Worm (Caenorhabditis elegans) whole organism, L4 larva: ENCODE measurements around the gene mltn-9.

Experiments used
- F26F4.8 ChIP-seq: fragments of 200-800 bp; sonication (Bioruptor generic); conservative IDR thresholded peaks from 2 replicates; pipeline ENCODE4 v1.3.6; 2022; ENCODE audit warnings: missing genetic modification characterization, missing compliant biosample characterization
- F37D6.2 ChIP-seq: sonication (generic microtip); optimal IDR thresholded peaks from 2 replicates; lab custom pipeline; 2016; ENCODE audit warnings: mild to moderate bottlenecking, missing genetic modification characterization, missing compliant biosample characterization
- Y5F2A.4 ChIP-seq: fragments of 200-800 bp; sonication (Bioruptor generic); optimal IDR thresholded peaks from 2 replicates; lab custom pipeline; 2018; ENCODE audit warnings: mild to moderate bottlenecking, missing genetic modification characterization, missing compliant biosample characterization
- Y75B8A.6 ChIP-seq: fragments of 200-800 bp; sonication (Bioruptor generic); IDR thresholded peaks from 2 replicates; pipeline ENCODE4 v1.3.6; 2022; ENCODE audit warnings: missing genetic modification reagents, missing genetic modification characterization, missing compliant biosample characterization
- ZK546.5 ChIP-seq, 2 experiments: sonication (generic microtip); optimal IDR thresholded peaks; 2 replicates each; lab custom pipeline; 2017; ENCODE audit warnings: missing biosample characterization in 2 of 2, missing genetic modification characterization in 2 of 2
- aha-1 ChIP-seq: fragments of 150-350 bp; peaks from one replicate; lab custom pipeline; 2014; ENCODE audit warnings: missing biosample characterization, missing genetic modification characterization
- aly-2 ChIP-seq: sonication (generic microtip); optimal IDR thresholded peaks from 2 replicates; lab custom pipeline; 2018; ENCODE audit warnings: missing biosample characterization, missing genetic modification characterization
- ama-1 ChIP-seq: fragments of 150-350 bp; optimal IDR thresholded peaks from 2 replicates; lab custom pipeline; 2014; ENCODE audit warnings: inconsistent platforms, mixed read lengths
- ceh-20 ChIP-seq: fragments of 200-800 bp; sonication (Bioruptor generic); IDR thresholded peaks from 2 replicates; pipeline ENCODE4 v1.3.6; 2022; ENCODE audit warnings: missing genetic modification reagents, missing genetic modification characterization, missing compliant biosample characterization
- ceh-32 ChIP-seq: sonication (generic microtip); optimal IDR thresholded peaks from 2 replicates; lab custom pipeline; 2016; ENCODE audit warnings: mild to moderate bottlenecking, missing genetic modification characterization, missing compliant biosample characterization; ENCODE audit not compliant: poor library complexity
- ceh-44 ChIP-seq: fragments of 200-800 bp; sonication (Bioruptor generic); IDR thresholded peaks from 2 replicates; pipeline ENCODE4 v1.3.6; 2022; ENCODE audit warnings: missing genetic modification reagents, missing genetic modification characterization, missing compliant biosample characterization
- ces-1 ChIP-seq: fragments of 150-350 bp; sonication (generic microtip); optimal IDR thresholded peaks from 4 replicates; lab custom pipeline; 2014; ENCODE audit warnings: missing biosample characterization, missing genetic modification reagents, missing genetic modification characterization
- cey-2 ChIP-seq: sonication (generic microtip); optimal IDR thresholded peaks from 3 replicates; lab custom pipeline; 2017; ENCODE audit warnings: missing genetic modification characterization, mild to moderate bottlenecking, missing compliant biosample characterization, antibody characterized with exemption, borderline replicate concordance; ENCODE audit not compliant: insufficient read depth
- ctbp-1 ChIP-seq: fragments of 200-800 bp; sonication (Bioruptor generic); IDR thresholded peaks from 2 replicates; pipeline ENCODE4 v1.3.6; 2022; ENCODE audit warnings: missing genetic modification reagents, missing genetic modification characterization, missing compliant biosample characterization
- daf-12 ChIP-seq: fragments of 150-350 bp; optimal IDR thresholded peaks from 2 replicates; lab custom pipeline; 2014; ENCODE audit warnings: missing biosample characterization, missing genetic modification reagents, missing genetic modification characterization
- daf-16 ChIP-seq, 3 experiments: sonication (generic microtip); optimal IDR thresholded peaks; 2 replicates each; lab custom pipeline; 2016 to 2017; ENCODE audit warnings: missing genetic modification characterization in 3 of 3, missing genetic modification reagents in 3 of 3, mild to moderate bottlenecking in 2 of 3, missing compliant biosample characterization in 2 of 3, missing biosample characterization in 1 of 3, moderate library complexity in 1 of 3
- dmd-8 ChIP-seq: fragments of 200-800 bp; sonication (Bioruptor generic); IDR thresholded peaks from 2 replicates; pipeline ENCODE4 v1.3.6; 2022; ENCODE audit warnings: missing genetic modification characterization, missing compliant biosample characterization
- fkh-10 ChIP-seq: fragments of 150-350 bp; optimal IDR thresholded peaks from 2 replicates; lab custom pipeline; 2014; ENCODE audit warnings: missing biosample characterization, missing genetic modification reagents, missing genetic modification characterization
- hlh-11 ChIP-seq: fragments of 200-800 bp; sonication (Bioruptor generic); optimal IDR thresholded peaks from 2 replicates; lab custom pipeline; 2018; ENCODE audit warnings: mild to moderate bottlenecking, missing genetic modification characterization, missing compliant biosample characterization
- hlh-30 ChIP-seq: sonication (generic microtip); optimal IDR thresholded peaks from 2 replicates; lab custom pipeline; 2017; ENCODE audit warnings: antibody characterized with exemption, mild to moderate bottlenecking, missing genetic modification characterization, missing compliant biosample characterization; ENCODE audit not compliant: insufficient read depth
- lin-15B ChIP-seq: fragments of 150-350 bp; sonication (generic microtip); optimal IDR thresholded peaks from 3 replicates; lab custom pipeline; 2014; ENCODE audit warnings: missing biosample characterization, missing genetic modification characterization
- lin-29 ChIP-seq: fragments of 200-800 bp; sonication (Bioruptor generic); IDR thresholded peaks from 2 replicates; pipeline ENCODE4 v1.3.6; 2022; ENCODE audit warnings: missing genetic modification reagents, missing genetic modification characterization, missing compliant biosample characterization
- lsy-2 ChIP-seq, 2 experiments: fragments of 150-350 bp in 1 of 2; sonication (generic microtip) in 1 of 2; optimal IDR thresholded peaks; 2 replicates each; lab custom pipeline; 2014 to 2017; ENCODE audit warnings: missing biosample characterization in 2 of 2, missing genetic modification characterization in 2 of 2
- madf-9 ChIP-seq: fragments of 200-800 bp; sonication (Bioruptor generic); conservative IDR thresholded peaks from 2 replicates; pipeline ENCODE4 v1.3.6; 2022; ENCODE audit warnings: missing genetic modification reagents, missing genetic modification characterization, missing compliant biosample characterization
- mdt-29 ChIP-seq: fragments of 200-800 bp; sonication (Bioruptor generic); IDR thresholded peaks from 2 replicates; pipeline ENCODE4 v1.3.6; 2022; ENCODE audit warnings: missing genetic modification reagents, missing genetic modification characterization, missing compliant biosample characterization
- mes-2 ChIP-seq: sonication (generic microtip); optimal IDR thresholded peaks from 2 replicates; lab custom pipeline; 2016; ENCODE audit warnings: missing genotype, mild to moderate bottlenecking, missing genetic modification characterization, missing compliant biosample characterization; ENCODE audit not compliant: poor library complexity, severe bottlenecking
- mxl-2 ChIP-seq: fragments of 200-800 bp; sonication (Bioruptor generic); conservative IDR thresholded peaks from 2 replicates; pipeline ENCODE4 v1.3.6; 2022; ENCODE audit warnings: missing genetic modification reagents, missing genetic modification characterization, missing compliant biosample characterization
- mxl-3 ChIP-seq: fragments of 200-800 bp; sonication (Bioruptor generic); optimal IDR thresholded peaks from 2 replicates; lab custom pipeline; 2018; ENCODE audit warnings: mild to moderate bottlenecking, missing genetic modification characterization, missing compliant biosample characterization
- nhr-10 ChIP-seq: fragments of 150-350 bp; optimal IDR thresholded peaks from 2 replicates; lab custom pipeline; 2014; ENCODE audit warnings: missing biosample characterization, missing genetic modification characterization
- nhr-102 ChIP-seq: sonication (generic microtip); optimal IDR thresholded peaks from 2 replicates; lab custom pipeline; 2016; ENCODE audit warnings: mild to moderate bottlenecking, missing genetic modification characterization, moderate library complexity, missing compliant biosample characterization
- nhr-28 ChIP-seq: fragments of 150-350 bp; optimal IDR thresholded peaks from 2 replicates; lab custom pipeline; 2014; ENCODE audit warnings: missing biosample characterization, missing genetic modification characterization
- nhr-42 ChIP-seq: fragments of 200-800 bp; sonication (Bioruptor generic); IDR thresholded peaks from 2 replicates; pipeline ENCODE4 v1.3.6; 2022; ENCODE audit warnings: missing genetic modification characterization, missing compliant biosample characterization
- nhr-77 ChIP-seq: fragments of 150-350 bp; optimal IDR thresholded peaks from 2 replicates; lab custom pipeline; 2014; ENCODE audit warnings: missing biosample characterization, missing genetic modification characterization
- php-3 ChIP-seq: fragments of 200-800 bp; sonication (Bioruptor generic); IDR thresholded peaks from 2 replicates; pipeline ENCODE4 v1.3.6; 2022; ENCODE audit warnings: missing genetic modification reagents, missing genetic modification characterization, missing compliant biosample characterization
- pqm-1 ChIP-seq: sonication (generic microtip); optimal IDR thresholded peaks from 2 replicates; lab custom pipeline; 2017; ENCODE audit warnings: missing biosample characterization, missing genetic modification characterization
- saeg-2 ChIP-seq: fragments of 200-800 bp; sonication (Bioruptor generic); IDR thresholded peaks from 2 replicates; pipeline ENCODE4 v1.3.6; 2022; ENCODE audit warnings: missing genetic modification reagents, missing genetic modification characterization, missing compliant biosample characterization
- set-16 ChIP-seq: fragments of 200-800 bp; sonication (Bioruptor generic); IDR thresholded peaks from 2 replicates; pipeline ENCODE4 v1.3.6; 2022; ENCODE audit warnings: missing genetic modification reagents, missing genetic modification characterization, missing compliant biosample characterization
- skn-1 ChIP-seq: fragments of 150-350 bp; optimal IDR thresholded peaks from 2 replicates; lab custom pipeline; 2014; ENCODE audit warnings: missing biosample characterization, missing genetic modification characterization
- snpc-1.2 ChIP-seq: fragments of 200-800 bp; sonication (Bioruptor generic); IDR thresholded peaks from 2 replicates; pipeline ENCODE4 v1.3.6; 2022; ENCODE audit warnings: missing genetic modification reagents, missing genetic modification characterization, missing compliant biosample characterization
- snpc-4 ChIP-seq: fragments of 150-350 bp; optimal IDR thresholded peaks from 2 replicates; lab custom pipeline; 2014; ENCODE audit warnings: missing biosample characterization, missing genetic modification characterization
- spr-1 ChIP-seq: sonication (generic microtip); optimal IDR thresholded peaks from 2 replicates; lab custom pipeline; 2016; ENCODE audit warnings: mild to moderate bottlenecking, missing genetic modification characterization, missing compliant biosample characterization
- spr-3 ChIP-seq: fragments of 200-800 bp; sonication (Bioruptor generic); optimal IDR thresholded peaks from 2 replicates; lab custom pipeline; 2018; ENCODE audit warnings: mild to moderate bottlenecking, missing genetic modification characterization, missing compliant biosample characterization
- unc-39 ChIP-seq: sonication (generic microtip); optimal IDR thresholded peaks from 2 replicates; lab custom pipeline; 2017; ENCODE audit warnings: missing biosample characterization, missing genetic modification characterization
- vab-7 ChIP-seq: fragments of 200-800 bp; sonication (Bioruptor generic); IDR thresholded peaks from 2 replicates; pipeline ENCODE4 v1.3.6; 2022; ENCODE audit warnings: missing genetic modification reagents, missing genetic modification characterization, missing compliant biosample characterization
- zag-1 ChIP-seq: fragments of 150-350 bp; optimal IDR thresholded peaks from 2 replicates; lab custom pipeline; 2014; ENCODE audit warnings: missing biosample characterization, missing genetic modification characterization
- zfp-3 ChIP-seq: fragments of 200-800 bp; sonication (Bioruptor generic); conservative IDR thresholded peaks from 2 replicates; pipeline ENCODE4 v1.3.6; 2022; ENCODE audit warnings: missing genetic modification reagents, missing genetic modification characterization, missing compliant biosample characterization
- zip-11 ChIP-seq: fragments of 200-800 bp; sonication (Bioruptor generic); IDR thresholded peaks from 2 replicates; pipeline ENCODE4 v1.3.6; 2022; ENCODE audit warnings: missing genetic modification characterization, missing compliant biosample characterization
- zip-2 ChIP-seq: fragments of 150-350 bp; optimal IDR thresholded peaks from 2 replicates; lab custom pipeline; 2014; ENCODE audit warnings: missing biosample characterization, missing genetic modification characterization
- ztf-11 ChIP-seq: fragments of 150-350 bp; optimal IDR thresholded peaks from 2 replicates; lab custom pipeline; 2014; ENCODE audit warnings: missing biosample characterization, missing genetic modification characterization

The mltn-9 gene

DNA sequence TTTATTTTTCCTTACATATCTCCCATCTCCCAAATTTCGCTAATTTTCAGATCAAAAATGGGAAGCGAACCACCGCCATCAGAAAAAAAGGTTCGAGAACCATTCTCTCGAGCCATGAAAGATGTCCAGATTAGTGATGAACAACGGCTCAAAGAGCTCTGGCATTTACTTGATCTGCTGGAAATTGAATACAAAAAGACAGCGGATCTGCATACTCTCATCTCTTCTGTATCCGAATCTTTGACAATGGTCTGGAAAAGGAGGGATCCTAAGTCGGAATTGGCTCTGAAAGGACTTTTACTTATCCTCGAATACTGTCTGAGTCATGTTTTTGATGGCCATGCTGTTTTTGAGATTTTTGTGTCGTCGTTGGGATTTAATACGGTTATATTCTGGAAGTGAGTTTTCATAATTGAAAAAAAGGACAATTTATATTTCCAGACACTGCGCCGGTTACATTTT lies 15.0 kb upstream of the mltn-9 start, which contains the start of gene tps-2 (continued):
- no peak for TF ChIP-seq zip-11 (GFP tag; lab: Robert Waterston, UW)
- peak; percentile 29; the same call in 1 of the 2 replicates for TF ChIP-seq ctbp-1
- TF ChIP-seq cey-2 (tag; lab: Kevin White, UChicago), result no peak
- peak; percentile 96 for TF ChIP-seq aha-1 (tag; lab: Kevin White, UChicago)
- TF ChIP-seq nhr-102 (tag; lab: Kevin White, UChicago), result no peak
- no peak for TF ChIP-seq F26F4.8 (GFP tag; lab: Robert Waterston, UW)
- no peak for TF ChIP-seq nhr-77 (tag; lab: Kevin White, UChicago)
- TF ChIP-seq aly-2 (tag; lab: Kevin White, UChicago), result no peak
- TF ChIP-seq mes-2, result no peak
- no peak for TF ChIP-seq spr-1
- no peak for TF ChIP-seq snpc-4
- no peak for TF ChIP-seq nhr-28 (tag; lab: Kevin White, UChicago)
- TF ChIP-seq lin-29, result no peak
- no peak for TF ChIP-seq spr-3 (GFP tag; lab: Kevin White, UChicago)
- peak; percentile 5; the same call in 1 of the 2 replicates for TF ChIP-seq Y75B8A.6 (GFP tag; lab: Robert Waterston, UW)
- TF ChIP-seq vab-7, result no peak
- no peak for TF ChIP-seq zag-1 (tag; lab: Kevin White, UChicago)
- TF ChIP-seq hlh-11, result no peak
- no peak for TF ChIP-seq ceh-32
- TF ChIP-seq pqm-1 (tag; lab: Kevin White, UChicago), result no peak
- no peak for TF ChIP-seq ceh-44 (GFP tag; lab: Robert Waterston, UW)

DNA sequence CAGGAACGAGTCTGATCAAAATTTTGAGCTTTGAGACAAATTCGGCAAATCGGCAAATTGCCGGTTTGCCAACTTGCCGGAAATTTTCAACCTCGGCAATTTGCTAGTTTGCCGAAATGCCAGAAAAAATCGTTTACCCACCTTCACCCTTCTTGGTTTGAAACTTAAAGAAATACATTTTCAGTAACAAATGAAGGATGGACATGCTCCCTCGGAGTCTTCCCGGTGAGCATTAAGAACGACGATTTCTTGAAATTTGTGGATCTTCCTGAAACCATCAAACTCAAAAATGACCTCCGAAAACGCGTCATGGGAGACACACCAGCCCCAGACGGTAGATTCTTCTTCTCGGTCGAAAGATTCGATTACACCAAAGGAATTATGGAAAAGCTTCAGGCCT lies 13.1 kb upstream of the mltn-9 start:
- TF ChIP-seq skn-1 (tag; lab: Kevin White, UChicago), result no peak
- TF ChIP-seq ama-1 (lab: Kevin White, UChicago), result peak; percentile 34
- 0 out of 2 replicates have a peak, but pooled peaks have one; percentile 27 for TF ChIP-seq php-3 (GFP tag; lab: Robert Waterston, UW)
- TF ChIP-seq aha-1 (tag; lab: Kevin White, UChicago), result peak; percentile 96

DNA sequence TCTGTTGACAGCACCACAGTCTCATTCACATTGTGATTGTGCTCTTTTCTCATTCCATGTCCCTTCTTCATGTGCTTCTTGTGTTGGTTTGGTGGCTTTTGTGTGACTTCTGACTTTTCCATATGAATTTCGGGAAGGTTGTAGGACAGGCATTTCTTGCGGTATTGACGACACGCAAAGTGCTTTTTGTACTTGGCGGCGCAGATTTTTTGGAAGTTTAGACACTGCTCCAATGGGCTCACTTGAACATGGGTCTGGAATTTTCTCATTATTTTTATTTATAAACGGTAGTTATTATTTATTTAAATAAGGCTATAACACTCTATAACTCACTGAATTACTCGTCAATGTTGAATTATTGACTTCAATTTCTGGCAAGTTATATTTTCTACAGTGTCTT lies 11.6 kb upstream of the mltn-9 start:
- TF ChIP-seq snpc-1.2 (GFP tag; lab: Robert Waterston, UW) (0 out of 2 replicates have a peak, but pooled peaks have one; percentile 9), daf-16 (GFP tag; optimal IDR thresholded peaks at IDR 0.05; lab: Kevin White, UChicago) (no peak), daf-16 (tag; optimal IDR thresholded peaks at IDR 0.05; lab: Kevin White, UChicago) (peak; percentile 50), ZK546.5 (tag; optimal IDR thresholded peaks at IDR 0.05; lab: Kevin White, UChicago) (no peak), mdt-29 (no peak), mxl-2 (0 out of 2 replicates have a peak, but pooled peaks have one; percentile 36), nhr-10 (no peak), hlh-30 (no peak), set-16 (GFP tag; lab: Robert Waterston, UW) (no peak), saeg-2 (GFP tag; lab: Robert Waterston, UW) (no peak), fkh-10 (GFP tag; lab: Kevin White, UChicago) (no peak), lin-29 (no peak), dmd-8 (GFP tag; lab: Robert Waterston, UW) (no peak), nhr-42 (GFP tag; lab: Robert Waterston, UW) (0 out of 2 replicates have a peak, but pooled peaks have one; percentile 4), zfp-3 (GFP tag; lab: Robert Waterston, UW) (no peak), vab-7 (no peak), lin-15B (tag; lab: Kevin White, UChicago) (no peak), F37D6.2 (no peak), daf-12 (tag; lab: Kevin White, UChicago) (no peak), unc-39 (tag; lab: Kevin White, UChicago) (no peak), lsy-2 (tag; optimal IDR thresholded peaks at IDR 0.05; lab: Kevin White, UChicago) (no peak), madf-9 (no peak), ztf-11 (tag; lab: Kevin White, UChicago) (no peak), ceh-20 (GFP tag; lab: Robert Waterston, UW) (no peak), ces-1 (GFP tag; lab: Kevin White, UChicago) (no peak), mxl-3 (no peak), Y5F2A.4 (GFP tag; lab: Kevin White, UChicago) (no peak), ama-1 (lab: Kevin White, UChicago) (peak; percentile 59), Y75B8A.6 (GFP tag; lab: Robert Waterston, UW) (0 out of 2 replicates have a peak, but pooled peaks have one; percentile 39), zip-2 (tag; lab: Kevin White, UChicago) (no peak)
